Fruit fly (Drosophila melanogaster) whole organism, wandering third instar larva: ENCODE data around the gene Syn1.

ENCODE experiments used
- Abd-B ChIP-seq: fragments of >200 bp; optimal IDR thresholded peaks from 2 replicates; lab custom pipeline; 2017; ENCODE audit warnings: missing biosample characterization, missing genetic modification characterization
- CG32264 ChIP-seq: fragments of 200-800 bp; sonication (Bioruptor generic); optimal IDR thresholded peaks from 2 replicates; lab custom pipeline; 2016; ENCODE audit warnings: missing biosample characterization, missing genetic modification characterization
- CG9705 ChIP-seq: fragments of 200-800 bp; sonication (Bioruptor generic); optimal IDR thresholded peaks from 2 replicates; lab custom pipeline; 2018; ENCODE audit warnings: missing biosample characterization, mild to moderate bottlenecking, missing genetic modification characterization
- CrebA ChIP-seq: fragments of 200-800 bp; sonication (Bioruptor generic); optimal IDR thresholded peaks from 2 replicates; lab custom pipeline; 2016; ENCODE audit warnings: missing biosample characterization, mild to moderate bottlenecking, missing genetic modification characterization, borderline replicate concordance
- Dfd ChIP-seq: fragments of >200 bp; optimal IDR thresholded peaks from 2 replicates; lab custom pipeline; 2017; ENCODE audit warnings: missing biosample characterization, missing genetic modification characterization
- Dif ChIP-seq: fragments of 200-275, 200-300 bp; sonication (Bioruptor generic); optimal IDR thresholded peaks from 2 replicates; lab custom pipeline; 2018; ENCODE audit warnings: missing biosample characterization, missing genetic modification characterization; ENCODE audit not compliant: partially characterized antibody
- GATAd ChIP-seq: sonication (Bioruptor generic); optimal IDR thresholded peaks from 2 replicates; lab custom pipeline; 2016; ENCODE audit warnings: missing biosample characterization, missing genetic modification characterization
- HLH106 ChIP-seq: fragments of 200-800 bp; optimal IDR thresholded peaks from 3 replicates; lab custom pipeline; 2019; ENCODE audit warnings: missing biosample characterization, mild to moderate bottlenecking, missing genetic modification characterization, moderate library complexity
- Hnf4 ChIP-seq: fragments of 200-800 bp; sonication (Bioruptor generic); optimal IDR thresholded peaks from 2 replicates; lab custom pipeline; 2016; ENCODE audit warnings: missing biosample characterization, mild to moderate bottlenecking, missing genetic modification characterization
- Hr83 ChIP-seq: fragments of 200-300 bp; sonication (Bioruptor generic); optimal IDR thresholded peaks from 2 replicates; lab custom pipeline; 2016; ENCODE audit warnings: missing biosample characterization, mild to moderate bottlenecking, missing genetic modification characterization, moderate library complexity; ENCODE audit not compliant: poor library complexity, severe bottlenecking
- Jra ChIP-seq: sonication (Bioruptor generic); optimal IDR thresholded peaks from 2 replicates; lab custom pipeline; 2016; ENCODE audit warnings: missing biosample characterization, missing genetic modification characterization
- Myc ChIP-seq: fragments of >200 bp; optimal IDR thresholded peaks from 2 replicates; lab custom pipeline; 2017
- N ChIP-seq: fragments of >200 bp; optimal IDR thresholded peaks from 2 replicates; lab custom pipeline; 2018; ENCODE audit warnings: missing biosample characterization, missing external identifiers, missing genetic modification characterization
- OdsH ChIP-seq: fragments of 200-800 bp; sonication (Bioruptor generic); optimal IDR thresholded peaks from 2 replicates; lab custom pipeline; 2016; ENCODE audit warnings: missing biosample characterization, mild to moderate bottlenecking, missing genetic modification characterization
- Rel ChIP-seq, 2 experiments: fragments of 200-800 bp; sonication (Bioruptor generic) in 1 of 2; optimal IDR thresholded peaks; 2 replicates in 1 of 2; 3 replicates in 1 of 2; lab custom pipeline; 2016 to 2019; ENCODE audit warnings: mild to moderate bottlenecking in 2 of 2, missing biosample characterization in 2 of 2, missing genetic modification characterization in 2 of 2, moderate library complexity in 1 of 2
- Sp1 ChIP-seq: fragments of 200-800 bp; sonication (Bioruptor generic); optimal IDR thresholded peaks from 3 replicates; lab custom pipeline; 2019; ENCODE audit warnings: missing biosample characterization, mild to moderate bottlenecking, missing genetic modification characterization, moderate library complexity
- Vsx2 ChIP-seq: fragments of 200-300, 225-300 bp; sonication (Bioruptor generic); optimal IDR thresholded peaks from 2 replicates; lab custom pipeline; 2018; ENCODE audit warnings: missing biosample characterization, missing genetic modification characterization; ENCODE audit not compliant: partially characterized antibody
- br ChIP-seq: fragments of 200-800 bp; sonication (Bioruptor generic); optimal IDR thresholded peaks from 2 replicates; lab custom pipeline; 2016; ENCODE audit warnings: missing biosample characterization, missing genetic modification characterization
- brk ChIP-seq: fragments of 200-800 bp; sonication (Bioruptor generic); optimal IDR thresholded peaks from 2 replicates; lab custom pipeline; 2016; ENCODE audit warnings: missing biosample characterization, mild to moderate bottlenecking, missing genetic modification characterization
- dl ChIP-seq, 2 experiments: fragments of 175-275, 200-275 bp in 1 of 2; fragments of 200-275 bp in 1 of 2; sonication (Bioruptor generic); optimal IDR thresholded peaks; lab custom pipeline; 2018; ENCODE audit warnings: mild to moderate bottlenecking in 2 of 2, missing biosample characterization in 2 of 2, missing genetic modification characterization in 2 of 2, moderate library complexity in 2 of 2; ENCODE audit not compliant: partially characterized antibody in 2 of 2, insufficient read depth in 1 of 2
- dmrt93B ChIP-seq: fragments of 200-800 bp; sonication (Bioruptor generic); optimal IDR thresholded peaks from 2 replicates; lab custom pipeline; 2018; ENCODE audit warnings: missing biosample characterization, mild to moderate bottlenecking, missing genetic modification characterization
- dsf ChIP-seq: sonication (Bioruptor generic); optimal IDR thresholded peaks from 2 replicates; lab custom pipeline; 2016; ENCODE audit warnings: missing biosample characterization, missing genetic modification characterization, borderline replicate concordance
- ey ChIP-seq: fragments of 200-800 bp; sonication (Bioruptor generic); optimal IDR thresholded peaks from 2 replicates; lab custom pipeline; 2016; ENCODE audit warnings: missing biosample characterization, missing genetic modification characterization
- foxo ChIP-seq, 2 experiments: fragments of 200-800 bp; sonication (Bioruptor generic); optimal IDR thresholded peaks; 2 replicates in 1 of 2; 3 replicates in 1 of 2; lab custom pipeline; 2016 to 2017; ENCODE audit warnings: missing biosample characterization in 2 of 2, missing genetic modification characterization in 2 of 2
- fru ChIP-seq: fragments of 200-800 bp; sonication (Bioruptor generic); optimal IDR thresholded peaks from 3 replicates; lab custom pipeline; 2016; ENCODE audit warnings: missing biosample characterization, mild to moderate bottlenecking, missing genetic modification characterization
- h ChIP-seq: fragments of 200-800 bp; sonication (Bioruptor generic); optimal IDR thresholded peaks from 3 replicates; lab custom pipeline; 2016; ENCODE audit warnings: missing biosample characterization, mild to moderate bottlenecking, missing genetic modification characterization
- jim ChIP-seq: fragments of 175-275, 200-325 bp; sonication (Bioruptor generic); optimal IDR thresholded peaks from 2 replicates; lab custom pipeline; 2016; ENCODE audit warnings: missing biosample characterization, mild to moderate bottlenecking, missing genetic modification characterization
- lola ChIP-seq: fragments of >200 bp; optimal IDR thresholded peaks from 2 replicates; lab custom pipeline; 2017; ENCODE audit warnings: missing biosample characterization, missing genetic modification characterization
- pan ChIP-seq: fragments of >200 bp; optimal IDR thresholded peaks from 2 replicates; lab custom pipeline; 2017
- psq ChIP-seq: fragments of 200-800 bp; sonication (Bioruptor generic); optimal IDR thresholded peaks from 3 replicates; lab custom pipeline; 2017; ENCODE audit warnings: missing biosample characterization, mild to moderate bottlenecking, missing genetic modification characterization, moderate library complexity
- rgr ChIP-seq: fragments of 200-800 bp; sonication (Bioruptor generic); optimal IDR thresholded peaks from 3 replicates; lab custom pipeline; 2016; ENCODE audit warnings: missing biosample characterization, mild to moderate bottlenecking, missing genetic modification characterization
- sage ChIP-seq: fragments of 200-800 bp; sonication (Bioruptor generic); optimal IDR thresholded peaks from 2 replicates; lab custom pipeline; 2016; ENCODE audit warnings: missing biosample characterization, mild to moderate bottlenecking, missing genetic modification characterization
- sv ChIP-seq: fragments of 200-800 bp; sonication (Bioruptor generic); optimal IDR thresholded peaks from 3 replicates; lab custom pipeline; 2016; ENCODE audit warnings: missing biosample characterization, missing genetic modification characterization
- tai ChIP-seq: sonication (Bioruptor generic); optimal IDR thresholded peaks from 2 replicates; lab custom pipeline; 2016; ENCODE audit warnings: missing biosample characterization, missing genetic modification characterization
- usp ChIP-seq: fragments of >200 bp; optimal IDR thresholded peaks from 2 replicates; lab custom pipeline; 2017; ENCODE audit warnings: missing biosample characterization, missing genetic modification characterization
- woc ChIP-seq: sonication (Bioruptor generic); optimal IDR thresholded peaks from 2 replicates; lab custom pipeline; 2016; ENCODE audit warnings: missing biosample characterization, mild to moderate bottlenecking, missing genetic modification characterization

Syn1 gene

dm6 chr3L:21727013-21727727 lies 43.2 kb downstream of the Syn1 start:
- TF ChIP-seq jim: no peak

dm6 chr3L:21720869-21721268 lies 49.5 kb downstream of the Syn1 start:
- TF ChIP-seq h (GFP tag; lab: Kevin White, UChicago): peak; percentile 16
- peak; percentile 6 for TF ChIP-seq fru (GFP tag; lab: Kevin White, UChicago)
- peak in 1 of 2 experiments; percentile 9 for TF ChIP-seq foxo (GFP tag; optimal IDR thresholded peaks at IDR 0.05; lab: Kevin White, UChicago)
- no peak for TF ChIP-seq Abd-B (GFP tag; lab: Kevin White, UChicago)

dm6 chr3L:21718233-21718632 lies 52.1 kb downstream of the Syn1 start:
- peak; percentile 95 for TF ChIP-seq Dfd (GFP tag; lab: Kevin White, UChicago)
- no peak for TF ChIP-seq h (GFP tag; lab: Kevin White, UChicago)

- TF ChIP-seq h (GFP tag; lab: Kevin White, UChicago): no peak
- TF ChIP-seq Jra (GFP tag; lab: Kevin White, UChicago): no peak
- TF ChIP-seq Hnf4 (GFP tag; lab: Kevin White, UChicago): no peak
- TF ChIP-seq jim: no peak
- no peak for TF ChIP-seq N
- TF ChIP-seq Sp1 (GFP tag; lab: Kevin White, UChicago): no peak
- no peak for TF ChIP-seq dsf
- TF ChIP-seq CG9705 (GFP tag; lab: Kevin White, UChicago): no peak
- no peak for TF ChIP-seq tai (GFP tag; lab: Kevin White, UChicago)
- no peak for TF ChIP-seq Dfd (GFP tag; lab: Kevin White, UChicago)
- no peak for TF ChIP-seq HLH106
- TF ChIP-seq psq: no peak
- TF ChIP-seq brk (GFP tag; lab: Kevin White, UChicago): no peak
- TF ChIP-seq Rel (GFP tag; optimal IDR thresholded peaks at IDR 0.05; lab: Kevin White, UChicago): no peak
- no peak for TF ChIP-seq Rel (tag; optimal IDR thresholded peaks at IDR 0.05; lab: Kevin White, UChicago)
Measured at dm6 chr3L:21715974-21716373, 54.4 kb downstream of the Syn1 start.

dm6 chr3L:21709785-21710591 lies 60.3 kb downstream of the Syn1 start:
- TF ChIP-seq Myc (lab: Kevin White, UChicago) (no peak), pan (lab: Kevin White, UChicago) (no peak), Vsx2 (GFP tag; lab: Kevin White, UChicago) (no peak), sage (GFP tag; lab: Kevin White, UChicago) (peak; percentile 50), Sp1 (GFP tag; lab: Kevin White, UChicago) (peak; percentile 87), Hnf4 (GFP tag; lab: Kevin White, UChicago) (peak; percentile 15), dl (GFP tag; optimal IDR thresholded peaks at IDR 0.05; lab: Kevin White, UChicago; ENCODE audit: insufficient read depth in 1 of 2, partially characterized antibody in 2 of 2) (no peak), psq (peak; percentile 79), Dfd (GFP tag; lab: Kevin White, UChicago) (no peak), fru (GFP tag; lab: Kevin White, UChicago) (peak; percentile 71), GATAd (GFP tag; lab: Kevin White, UChicago) (no peak), CrebA (GFP tag; lab: Kevin White, UChicago) (peak; percentile 1), sv (GFP tag; lab: Kevin White, UChicago) (no peak), dmrt93B (peak; percentile 83), br (peak; percentile 30), dsf (no peak), rgr (peak; percentile 68), usp (GFP tag; lab: Kevin White, UChicago) (no peak), HLH106 (peak; percentile 85), Rel (GFP tag; optimal IDR thresholded peaks at IDR 0.05; lab: Kevin White, UChicago) (no peak), Rel (tag; optimal IDR thresholded peaks at IDR 0.05; lab: Kevin White, UChicago) (peak; percentile 2), Hr83 (GFP tag; lab: Kevin White, UChicago) (peak; percentile 54), CG9705 (GFP tag; lab: Kevin White, UChicago) (peak; percentile 64), CG32264 (GFP tag; lab: Kevin White, UChicago) (no peak), jim (no peak), brk (GFP tag; lab: Kevin White, UChicago) (peak; percentile 39), foxo (GFP tag; optimal IDR thresholded peaks at IDR 0.05; lab: Kevin White, UChicago) (peak in 1 of 2 experiments; percentile 75), Jra (GFP tag; lab: Kevin White, UChicago) (no peak), lola (GFP tag; lab: Kevin White, UChicago) (no peak), Dif (GFP tag; lab: Kevin White, UChicago) (peak; percentile 57), OdsH (GFP tag; lab: Kevin White, UChicago) (peak; percentile 79), N (no peak), ey (GFP tag; lab: Kevin White, UChicago) (peak; percentile 61), woc (peak; percentile 58), Abd-B (GFP tag; lab: Kevin White, UChicago) (no peak), h (GFP tag; lab: Kevin White, UChicago) (peak; percentile 74)
